Fruit fly (Drosophila melanogaster): ENCODE measurements around the gene CG18171.

DNA sequence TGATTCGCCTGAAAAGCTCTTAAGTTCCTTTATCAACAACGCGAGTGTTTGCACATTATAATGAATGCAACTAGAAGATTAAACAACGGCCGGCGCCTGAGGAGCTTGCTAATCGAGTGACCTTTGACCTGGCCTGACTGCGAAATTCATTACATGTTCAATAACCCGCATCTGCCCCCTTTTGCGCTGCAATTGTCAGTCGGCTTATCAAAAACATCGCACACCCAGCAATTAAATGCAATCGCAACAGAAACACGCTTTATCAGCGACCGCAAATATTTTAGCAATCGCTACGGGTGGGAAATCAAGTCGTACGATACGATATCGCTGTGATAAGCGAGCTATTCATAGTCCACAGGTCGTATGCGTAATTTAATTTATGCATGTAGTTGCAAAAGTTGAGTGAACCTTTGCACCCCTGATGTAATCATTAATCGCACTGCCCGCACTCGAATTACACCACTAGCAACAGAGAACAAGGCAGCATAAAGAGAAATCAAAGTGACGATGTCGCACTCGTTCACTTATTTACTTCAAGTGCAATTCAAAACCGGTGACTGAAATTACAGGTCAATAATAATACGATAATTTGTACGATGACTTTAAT lies 16.7 kb upstream of the CG18171 start:
- no peak for TF ChIP-seq Myc (optimal IDR thresholded peaks at IDR 0.05)
- no peak for TF ChIP-seq h (optimal IDR thresholded peaks at IDR 0.05)
- no peak for TF ChIP-seq psq (optimal IDR thresholded peaks at IDR 0.05)
- no peak for TF ChIP-seq insv (optimal IDR thresholded peaks at IDR 0.05)
- TF ChIP-seq Sin3A (optimal IDR thresholded peaks at IDR 0.05) = no peak
